Worm (Caenorhabditis elegans): Measurements from ENCODE around the gene F08D12.12.

DNA sequence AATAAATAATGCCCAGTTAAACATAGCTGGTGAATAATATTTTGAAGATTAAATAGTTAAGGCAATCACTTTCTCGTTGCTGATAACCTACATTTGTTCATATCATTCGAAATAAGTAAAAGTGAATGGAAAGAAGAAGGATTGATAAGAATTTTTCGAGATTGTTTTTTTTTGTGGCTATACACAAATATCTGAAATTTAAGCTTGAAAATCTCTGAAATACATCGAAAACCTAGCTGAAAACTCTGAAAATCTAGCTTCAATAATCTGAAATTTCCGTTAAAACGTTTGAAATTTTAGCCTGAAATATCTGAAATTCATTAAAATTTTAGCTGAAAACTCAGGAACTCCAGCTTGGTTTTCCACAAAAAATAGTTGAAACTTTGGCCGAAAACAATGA, 47.3 kb downstream of the F08D12.12 start, which contains the start of gene T05A8.6:
- TF ChIP-seq ama-1 (optimal IDR thresholded peaks at IDR 0.05) (no peak), F13C5.2 (tag; optimal IDR thresholded peaks at IDR 0.05) (no peak), ceh-36 (tag; optimal IDR thresholded peaks at IDR 0.05) (no peak), sea-1 (GFP tag; conservative IDR thresholded peaks at IDR 0.05) (no peak), flt-1 (GFP tag; IDR thresholded peaks at IDR 0.05) (no peak), tbx-11 (GFP tag; IDR thresholded peaks at IDR 0.05) (no peak), hmg-4 (GFP tag; optimal IDR thresholded peaks at IDR 0.05) (no peak)

Data from whole organism, early embryonic.